Worm (Caenorhabditis elegans): Measurements from ENCODE around the gene F36G9.3.

ce11 chrV:15922979-15923378, 34.2 kb upstream of the F36G9.3 start, which contains the start of gene F35E8.13:
- no peak for TF ChIP-seq skn-1 (tag; optimal IDR thresholded peaks at IDR 0.05)
- no peak for TF ChIP-seq egl-27 (tag; optimal IDR thresholded peaks at IDR 0.05)
- TF ChIP-seq ama-1 (optimal IDR thresholded peaks at IDR 0.05) = no peak
- no peak for TF ChIP-seq nhr-25 (tag; optimal IDR thresholded peaks at IDR 0.05)
- TF ChIP-seq blmp-1 (tag; optimal IDR thresholded peaks at IDR 0.05; ENCODE audit: insufficient read depth) = no peak
- no peak for TF ChIP-seq mbf-1 (tag; optimal IDR thresholded peaks at IDR 0.05)
- TF ChIP-seq lsy-2 (tag; optimal IDR thresholded peaks at IDR 0.05) = no peak
- no peak for TF ChIP-seq nhr-11 (tag; optimal IDR thresholded peaks at IDR 0.05)
- no peak for TF ChIP-seq elt-3 (tag; optimal IDR thresholded peaks at IDR 0.05)
